Fruit fly (Drosophila melanogaster) whole organism, embryonic: ENCODE measurements around the gene Rpp14b.

Experiments
- Atf6 ChIP-seq: fragments of 200-800 bp; sonication (Bioruptor generic); IDR thresholded peaks from 2 replicates; pipeline ENCODE4 v1.3.6; 2022; ENCODE audit warnings: missing biosample characterization, missing genetic modification characterization
- CG10209 ChIP-seq: fragments of 200-800 bp; sonication (Bioruptor generic); optimal IDR thresholded peaks from 3 replicates; lab custom pipeline; 2017; ENCODE audit warnings: missing biosample characterization, mild to moderate bottlenecking, missing genetic modification characterization, missing genetic modification reagents
- CG10543 ChIP-seq: fragments of 200-800 bp; sonication (Bioruptor generic); optimal IDR thresholded peaks from 3 replicates; lab custom pipeline; 2017; ENCODE audit warnings: missing biosample characterization, mild to moderate bottlenecking, missing genetic modification characterization, moderate library complexity
- CG11695 ChIP-seq: fragments of 200-800 bp; sonication (Bioruptor generic); IDR thresholded peaks from 3 replicates; pipeline ENCODE4 v1.3.6; 2022; ENCODE audit warnings: missing biosample characterization, missing genetic modification characterization
- CG11696 ChIP-seq: fragments of 200-800 bp; sonication (Bioruptor generic); IDR thresholded peaks from 2 replicates; pipeline ENCODE4 v1.3.6; 2022; ENCODE audit warnings: missing biosample characterization, missing genetic modification characterization
- CG12299 ChIP-seq: fragments of 200-800 bp; sonication (Bioruptor generic); optimal IDR thresholded peaks from 2 replicates; lab custom pipeline; 2018; ENCODE audit warnings: missing biosample characterization, mild to moderate bottlenecking, missing genetic modification characterization
- CG12942 ChIP-seq: fragments of 200-800 bp; sonication (Bioruptor generic); optimal IDR thresholded peaks from 3 replicates; lab custom pipeline; 2016; ENCODE audit warnings: missing biosample characterization, missing genetic modification characterization
- CG13624 ChIP-seq: fragments of 200-800 bp; sonication (Bioruptor generic); optimal IDR thresholded peaks from 2 replicates; lab custom pipeline; 2016; ENCODE audit warnings: missing biosample characterization, missing genetic modification characterization
- CG14710 ChIP-seq: fragments of 200-800 bp; sonication (Bioruptor generic); optimal IDR thresholded peaks from 3 replicates; lab custom pipeline; 2019; ENCODE audit warnings: missing biosample characterization, mild to moderate bottlenecking, missing genetic modification characterization, moderate library complexity
- CG15073 ChIP-seq: fragments of 200-800 bp; sonication (Bioruptor generic); optimal IDR thresholded peaks from 2 replicates; lab custom pipeline; 2016; ENCODE audit warnings: missing biosample characterization, missing genetic modification characterization
- CG1792 ChIP-seq: fragments of 200-800 bp; sonication (Bioruptor generic); optimal IDR thresholded peaks from 2 replicates; lab custom pipeline; 2016; ENCODE audit warnings: missing biosample characterization, missing genetic modification characterization
- CG18262 ChIP-seq: fragments of 200-800 bp; optimal IDR thresholded peaks from 3 replicates; lab custom pipeline; 2019; ENCODE audit warnings: missing biosample characterization, mild to moderate bottlenecking, missing genetic modification characterization, moderate library complexity
- CG18599 ChIP-seq: fragments of 200-800 bp; sonication (Bioruptor generic); optimal IDR thresholded peaks from 3 replicates; lab custom pipeline; 2017; ENCODE audit warnings: missing biosample characterization, missing genetic modification characterization, mild to moderate bottlenecking, moderate library complexity, missing genetic modification reagents
- CG31224 ChIP-seq: fragments of 200-800 bp; sonication (Bioruptor generic); IDR thresholded peaks from 2 replicates; pipeline ENCODE4 v1.3.6; 2022; ENCODE audit warnings: missing biosample characterization, missing genetic modification characterization
- CG4282 ChIP-seq: fragments of 200-800 bp; sonication (Bioruptor generic); optimal IDR thresholded peaks from 2 replicates; lab custom pipeline; 2016; ENCODE audit warnings: missing biosample characterization, missing genetic modification characterization
- CG4360 ChIP-seq: fragments of 200-800 bp; sonication (Bioruptor generic); IDR thresholded peaks from 2 replicates; pipeline ENCODE4 v1.3.6; 2022; ENCODE audit warnings: missing biosample characterization, missing genetic modification characterization
- CG4404 ChIP-seq: fragments of 200-800 bp; sonication (Bioruptor generic); IDR thresholded peaks from 2 replicates; pipeline ENCODE4 v1.3.6; 2022; ENCODE audit warnings: missing biosample characterization, missing genetic modification characterization
- CG5245 ChIP-seq: fragments of 200-800 bp; sonication (Bioruptor generic); optimal IDR thresholded peaks from 3 replicates; lab custom pipeline; 2016; ENCODE audit warnings: missing biosample characterization, missing genetic modification characterization
- CG6683 ChIP-seq: fragments of 200-800 bp; sonication (Bioruptor generic); optimal IDR thresholded peaks from 2 replicates; lab custom pipeline; 2017; ENCODE audit warnings: missing biosample characterization, mild to moderate bottlenecking, missing genetic modification characterization, missing genetic modification reagents
- CG6791 ChIP-seq: fragments of 200-800 bp; sonication (Bioruptor generic); IDR thresholded peaks from 3 replicates; pipeline ENCODE4 v1.3.6; 2022; ENCODE audit warnings: missing biosample characterization, missing genetic modification characterization; ENCODE audit not compliant: partially characterized antibody
- CG7786 ChIP-seq: fragments of 200-800 bp; sonication (Bioruptor generic); optimal IDR thresholded peaks from 2 replicates; lab custom pipeline; 2016; ENCODE audit warnings: missing biosample characterization, missing genetic modification characterization
- CG7839 ChIP-seq: fragments of 200-800 bp; sonication (Bioruptor generic); optimal IDR thresholded peaks from 3 replicates; lab custom pipeline; 2018; ENCODE audit warnings: missing biosample characterization, mild to moderate bottlenecking, missing genetic modification characterization, moderate library complexity
- D19A ChIP-seq: fragments of 200-800 bp; optimal IDR thresholded peaks from 3 replicates; lab custom pipeline; 2019; ENCODE audit warnings: missing biosample characterization, mild to moderate bottlenecking, missing genetic modification characterization, moderate library complexity
- Doc3 ChIP-seq: fragments of 200-800 bp; sonication (Bioruptor generic); IDR thresholded peaks from 3 replicates; pipeline ENCODE4 v1.3.6; 2022; ENCODE audit warnings: missing biosample characterization, missing genetic modification characterization; ENCODE audit not compliant: partially characterized antibody
- E2f1 ChIP-seq: fragments of 200-800 bp; sonication (Bioruptor generic); IDR thresholded peaks from 2 replicates; pipeline ENCODE4 v1.3.6; 2022; ENCODE audit warnings: missing biosample characterization, missing genetic modification characterization
- Gsc ChIP-seq: fragments of 200-800 bp; sonication (Bioruptor generic); IDR thresholded peaks from 2 replicates; pipeline ENCODE4 v1.3.6; 2022; ENCODE audit warnings: missing biosample characterization, missing genetic modification characterization
- NC2α ChIP-seq: fragments of 200-800 bp; sonication (Bioruptor generic); optimal IDR thresholded peaks from 2 replicates; lab custom pipeline; 2016; ENCODE audit warnings: missing biosample characterization, missing genetic modification characterization
- Neu2 ChIP-seq: fragments of 200-800 bp; sonication (Bioruptor generic); optimal IDR thresholded peaks from 3 replicates; lab custom pipeline; 2016; ENCODE audit warnings: missing biosample characterization, missing genetic modification characterization, borderline replicate concordance
- PHDP ChIP-seq: fragments of 200-800 bp; sonication (Bioruptor generic); optimal IDR thresholded peaks from 3 replicates; lab custom pipeline; 2018; ENCODE audit warnings: missing biosample characterization, mild to moderate bottlenecking, missing genetic modification characterization, moderate library complexity
- Sry-β ChIP-seq: fragments of 200-800 bp; sonication (Bioruptor generic); optimal IDR thresholded peaks from 2 replicates; lab custom pipeline; 2018; ENCODE audit warnings: missing biosample characterization, mild to moderate bottlenecking, missing genetic modification characterization, moderate library complexity
- Ssrp ChIP-seq: fragments of 200-800 bp; sonication (Bioruptor generic); optimal IDR thresholded peaks from 2 replicates; lab custom pipeline; 2018; ENCODE audit warnings: missing biosample characterization, mild to moderate bottlenecking, missing genetic modification characterization, moderate library complexity
- Trl ChIP-seq, 3 experiments: fragments of >200 bp in 2 of 3; fragments of 200-800 bp in 1 of 3; sonication (Bioruptor generic) in 1 of 3; optimal IDR thresholded peaks; 2 replicates in 1 of 3; 3 replicates in 2 of 3; lab custom pipeline; 2016 to 2017; ENCODE audit warnings: missing biosample characterization in 1 of 3, missing genetic modification characterization in 1 of 3
- Usf ChIP-seq: fragments of 200-800 bp; sonication (Bioruptor generic); optimal IDR thresholded peaks from 2 replicates; lab custom pipeline; 2017; ENCODE audit warnings: missing genotype, missing biosample characterization, missing genetic modification characterization
- ara ChIP-seq: fragments of 200-800 bp; sonication (Bioruptor generic); IDR thresholded peaks from 2 replicates; pipeline ENCODE4 v1.3.6; 2022; ENCODE audit warnings: missing biosample characterization, missing genetic modification characterization
- bab2 ChIP-seq: fragments of 200-800 bp; sonication (Bioruptor generic); optimal IDR thresholded peaks from 2 replicates; lab custom pipeline; 2016; ENCODE audit warnings: missing biosample characterization, missing genetic modification characterization
- chm ChIP-seq: fragments of 200-800 bp; sonication (Bioruptor generic); IDR thresholded peaks from 2 replicates; pipeline ENCODE4 v1.3.6; 2022; ENCODE audit warnings: missing biosample characterization, missing genetic modification characterization
- dati ChIP-seq: fragments of 200-800 bp; sonication (Bioruptor generic); IDR thresholded peaks from 2 replicates; pipeline ENCODE4 v1.3.6; 2022; ENCODE audit warnings: missing biosample characterization, missing genetic modification characterization
- dimm ChIP-seq: fragments of 200-800 bp; sonication (Bioruptor generic); IDR thresholded peaks from 2 replicates; pipeline ENCODE4 v1.3.6; 2022; ENCODE audit warnings: missing biosample characterization, missing genetic modification characterization
- en ChIP-seq: fragments of 200-800 bp; sonication (Bioruptor generic); optimal IDR thresholded peaks from 2 replicates; lab custom pipeline; 2016; ENCODE audit warnings: missing biosample characterization, missing genetic modification characterization
- esg ChIP-seq: fragments of 200-800 bp; sonication (Bioruptor generic); conservative IDR thresholded peaks from 2 replicates; pipeline ENCODE4 v1.3.6; 2022; ENCODE audit warnings: missing biosample characterization, missing genetic modification characterization
- fd64A ChIP-seq: fragments of 200-800 bp; sonication (Bioruptor generic); optimal IDR thresholded peaks from 3 replicates; lab custom pipeline; 2018; ENCODE audit warnings: missing biosample characterization, mild to moderate bottlenecking, missing genetic modification characterization
- mirr ChIP-seq: fragments of 200-800 bp; sonication (Bioruptor generic); optimal IDR thresholded peaks from 3 replicates; lab custom pipeline; 2018; ENCODE audit warnings: missing biosample characterization, mild to moderate bottlenecking, missing genetic modification characterization
- pnt ChIP-seq: fragments of 200-800 bp; sonication (Bioruptor generic); optimal IDR thresholded peaks from 3 replicates; lab custom pipeline; 2016; ENCODE audit warnings: missing biosample characterization, missing genetic modification characterization
- pros ChIP-seq: fragments of 200-800 bp; sonication (Bioruptor generic); optimal IDR thresholded peaks from 3 replicates; lab custom pipeline; 2019; ENCODE audit warnings: missing biosample characterization, mild to moderate bottlenecking, missing genetic modification characterization, moderate library complexity
- scrt ChIP-seq: fragments of 200-800 bp; sonication (Bioruptor generic); optimal IDR thresholded peaks from 2 replicates; lab custom pipeline; 2018; ENCODE audit warnings: missing biosample characterization, mild to moderate bottlenecking, missing genetic modification characterization, moderate library complexity
- sug ChIP-seq: fragments of 200-800 bp; optimal IDR thresholded peaks from 2 replicates; lab custom pipeline; 2019; ENCODE audit warnings: missing biosample characterization, mild to moderate bottlenecking, missing genetic modification characterization, moderate library complexity
- tgo ChIP-seq: fragments of 200-800 bp; sonication (Bioruptor generic); IDR thresholded peaks from 3 replicates; pipeline ENCODE4 v1.3.6; 2022; ENCODE audit warnings: missing biosample characterization, missing genetic modification characterization
- tin ChIP-seq: fragments of 200-800 bp; sonication (Bioruptor generic); optimal IDR thresholded peaks from 3 replicates; lab custom pipeline; 2016; ENCODE audit warnings: missing biosample characterization, missing genetic modification characterization
- ttk ChIP-seq: fragments of 200-800 bp; sonication (Bioruptor generic); IDR thresholded peaks from 2 replicates; pipeline ENCODE4 v2.1.2; 2022; ENCODE audit warnings: missing biosample characterization, missing genetic modification characterization
- tup ChIP-seq: fragments of 200-800 bp; sonication (Bioruptor generic); optimal IDR thresholded peaks from 2 replicates; lab custom pipeline; 2016; ENCODE audit warnings: missing biosample characterization, mild to moderate bottlenecking, missing genetic modification characterization, moderate library complexity
- tx ChIP-seq: fragments of 200-800 bp; sonication (Bioruptor generic); optimal IDR thresholded peaks from 2 replicates; lab custom pipeline; 2016; ENCODE audit warnings: missing biosample characterization, missing genetic modification characterization

Gene Rpp14b

DNA sequence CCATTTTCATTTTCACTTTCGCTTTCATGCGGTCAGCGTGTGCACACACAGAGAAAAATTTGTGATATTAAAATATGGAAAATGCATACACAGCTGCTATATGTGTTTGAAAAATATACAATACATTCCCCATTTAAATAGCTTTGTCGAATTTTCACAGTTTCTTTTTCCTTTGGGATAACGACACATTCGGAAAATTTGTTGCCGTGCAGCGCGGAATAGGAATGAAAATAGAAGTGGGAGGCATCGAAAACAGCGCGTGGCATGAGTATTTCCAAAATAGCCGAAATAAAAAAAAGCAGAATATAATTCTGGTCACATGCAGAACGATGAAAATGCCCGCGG is 36.9 kb downstream of the Rpp14b start (continued):
- peak; percentile 78 for TF ChIP-seq CG11695
- no peak for TF ChIP-seq Neu2 (GFP tag; lab: Kevin White, UChicago)
- TF ChIP-seq en: peak; percentile 76
- TF ChIP-seq D19A (tag; lab: Kevin White, UChicago): peak; percentile 72
- TF ChIP-seq CG12299 (tag; lab: Kevin White, UChicago): peak; percentile 81
- TF ChIP-seq bab2 (GFP tag; lab: Kevin White, UChicago): peak; percentile 90
- no peak for TF ChIP-seq pros (GFP tag; lab: Kevin White, UChicago)
- peak; percentile 79 for TF ChIP-seq esg (GFP tag; lab: Robert Waterston, UW)
- peak; percentile 71 for TF ChIP-seq fd64A
- TF ChIP-seq CG15073 (GFP tag; lab: Kevin White, UChicago): peak; percentile 9
- peak; percentile 59 for TF ChIP-seq dimm
- TF ChIP-seq CG14710: peak; percentile 66
- TF ChIP-seq CG10543 (GFP tag; lab: Kevin White, UChicago): peak; percentile 56
- TF ChIP-seq NC2α (GFP tag; lab: Kevin White, UChicago): peak; percentile 55
- TF ChIP-seq Gsc (GFP tag; lab: Robert Waterston, UW): peak; percentile 73
- TF ChIP-seq tin (GFP tag; lab: Kevin White, UChicago): peak; percentile 81
- TF ChIP-seq tx: peak; percentile 83
- TF ChIP-seq CG31224 (GFP tag; lab: Robert Waterston, UW): peak; percentile 72
- peak; percentile 75 for TF ChIP-seq Ssrp (tag; lab: Kevin White, UChicago)
- peak; percentile 36; the same call in 1 of the 2 replicates for TF ChIP-seq CG4360 (GFP tag; lab: Robert Waterston, UW)
- peak; percentile 84 for TF ChIP-seq CG7786 (GFP tag; lab: Kevin White, UChicago)
- TF ChIP-seq dati (GFP tag; lab: Robert Waterston, UW): peak; percentile 54; the same call in 1 of the 2 replicates
- peak; percentile 79 for TF ChIP-seq tgo (GFP tag; lab: Robert Waterston, UW)
- peak; percentile 84 for TF ChIP-seq pnt (GFP tag; lab: Kevin White, UChicago)
- TF ChIP-seq Atf6 (GFP tag; lab: Robert Waterston, UW): peak; percentile 89
- peak; percentile 80 for TF ChIP-seq CG10209
- TF ChIP-seq mirr (GFP tag; lab: Kevin White, UChicago): peak; percentile 44
- TF ChIP-seq CG7839: peak; percentile 89
- peak; percentile 86 for TF ChIP-seq ttk (GFP tag; lab: Robert Waterston, UW)
- peak; percentile 79 for TF ChIP-seq CG5245 (GFP tag; lab: Kevin White, UChicago)
- TF ChIP-seq Sry-β (GFP tag; lab: Kevin White, UChicago): no peak
- peak; percentile 51 for TF ChIP-seq CG11696 (GFP tag; lab: Robert Waterston, UW)
- peak; percentile 87 for TF ChIP-seq chm
- TF ChIP-seq CG6791: no peak
- TF ChIP-seq sug (tag; lab: Kevin White, UChicago): peak; percentile 77
- peak; percentile 70 for TF ChIP-seq CG1792
- peak; percentile 88 for TF ChIP-seq E2f1 (GFP tag; lab: Robert Waterston, UW)
- peak; percentile 67 for TF ChIP-seq CG4282
- TF ChIP-seq tup (GFP tag; lab: Kevin White, UChicago): peak; percentile 72
- TF ChIP-seq ara (GFP tag; lab: Robert Waterston, UW): peak; percentile 85
- peak; percentile 62 for TF ChIP-seq CG6683
- TF ChIP-seq CG13624 (GFP tag; lab: Kevin White, UChicago): peak; percentile 89
- TF ChIP-seq CG4404: peak; percentile 63
- TF ChIP-seq CG18262: peak; percentile 81
- TF ChIP-seq PHDP (tag; lab: Kevin White, UChicago): peak; percentile 88
- TF ChIP-seq CG12942 (GFP tag; lab: Kevin White, UChicago): peak; percentile 75
- TF ChIP-seq CG18599: peak; percentile 93
- peak; percentile 78 for TF ChIP-seq scrt
- no peak for TF ChIP-seq Doc3 (GFP tag; lab: Robert Waterston, UW)
- TF ChIP-seq Usf (GFP tag; lab: Kevin White, UChicago): peak; percentile 12
- TF ChIP-seq Trl (optimal IDR thresholded peaks at IDR 0.05; lab: Kevin White, UChicago): no peak
- TF ChIP-seq Trl (GFP tag; optimal IDR thresholded peaks at IDR 0.05; lab: Kevin White, UChicago): peak; percentile 86
